Fruit fly (Drosophila melanogaster) whole organism: Measurements from ENCODE around the gene CG33269.

Source experiments
- CG8478 ChIP-seq: fragments of >200 bp; optimal IDR thresholded peaks from 2 replicates; lab custom pipeline; 2018; ENCODE audit warnings: inconsistent platforms
- psq ChIP-seq: fragments of >200 bp; optimal IDR thresholded peaks from 2 replicates; lab custom pipeline; 2017
- usp ChIP-seq: fragments of >200 bp; optimal IDR thresholded peaks from 2 replicates; lab custom pipeline; 2017; ENCODE audit warnings: missing biosample characterization, missing genetic modification characterization, mixed read lengths

DNA sequence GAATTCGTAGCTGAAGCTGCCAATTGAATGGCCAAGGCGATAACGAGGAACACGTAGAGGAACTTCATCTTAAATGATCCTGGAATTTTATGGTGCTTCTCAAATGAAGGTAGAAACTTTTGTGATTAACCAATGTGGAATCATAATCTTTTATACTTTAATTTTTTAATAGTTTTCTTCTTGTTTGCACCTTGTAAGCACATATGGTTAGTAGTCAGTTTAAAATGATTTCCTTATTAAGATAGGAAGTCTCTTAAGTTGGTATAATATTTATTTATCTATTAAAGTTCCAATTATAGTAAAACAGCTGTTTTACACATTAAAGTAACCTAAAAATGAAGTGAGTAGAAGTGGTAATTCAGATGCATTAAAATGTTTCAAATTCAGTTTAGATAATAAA, 1.1 kb downstream of the CG33269 start, which contains the start of gene CG43391:
- no peak for TF ChIP-seq psq (lab: Kevin White, UChicago)
- TF ChIP-seq CG8478 (lab: Kevin White, UChicago): no peak
- TF ChIP-seq usp (GFP tag; lab: Kevin White, UChicago): no peak
